Fruit fly (Drosophila melanogaster) S2 (cell line): Measurements from ENCODE around the gene CG15308.

Experiments
- CG8478 ChIP-seq: fragments of >200 bp; optimal IDR thresholded peaks from 2 replicates; lab custom pipeline; 2018
- CTCF ChIP-seq, 2 experiments: fragments of >200 bp; optimal IDR thresholded peaks; 2 replicates each; lab custom pipeline; 2018

The CG15308 gene

DNA sequence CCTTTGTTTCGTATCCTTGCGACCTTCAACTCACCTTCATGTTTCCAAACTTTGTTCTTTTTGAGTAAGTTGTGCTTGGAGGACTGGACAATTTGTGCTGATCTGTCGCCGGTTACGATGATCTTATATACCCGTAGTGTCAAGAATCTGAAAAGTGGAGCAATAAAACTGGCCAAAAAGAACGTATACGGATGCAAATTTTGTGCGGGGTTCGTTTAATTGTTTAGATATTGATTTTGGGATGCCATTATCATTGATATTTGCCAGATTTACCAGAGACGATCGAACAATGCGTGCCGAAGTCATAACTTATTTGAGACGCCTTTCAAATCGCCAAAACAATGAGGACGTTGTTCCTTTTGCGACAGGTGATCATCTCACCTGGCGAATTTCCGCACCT lies at the start of gene CG15308:
Gene CG15308 (minus strand): TSS at position 101 of the 400 bp plus-strand sequence.
- no peak for TF ChIP-seq CTCF (optimal IDR thresholded peaks at IDR 0.05; lab: Kevin White, UChicago)
- no peak for TF ChIP-seq CG8478 (lab: Kevin White, UChicago)

DNA sequence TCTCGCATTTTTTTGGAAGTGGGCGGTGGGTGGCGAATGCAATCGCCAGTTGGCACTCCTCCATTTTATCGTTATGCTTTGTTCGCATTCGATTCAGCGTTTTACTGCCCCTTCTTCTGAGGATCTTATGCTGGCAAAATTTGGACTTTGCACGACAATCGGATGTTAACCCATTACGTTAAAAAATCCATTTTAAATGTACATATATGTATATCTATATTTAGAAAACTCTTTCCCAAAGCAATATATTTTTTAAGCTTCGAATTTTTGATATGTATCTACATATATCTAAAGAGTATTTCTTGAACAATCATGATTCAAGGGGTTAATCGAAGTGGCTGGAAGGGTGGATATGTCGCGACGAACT lies 47.1 kb upstream of the CG15308 start:
- TF ChIP-seq CTCF (optimal IDR thresholded peaks at IDR 0.05; lab: Kevin White, UChicago) (no peak), CG8478 (lab: Kevin White, UChicago) (no peak)

dm6 chrX:10265213-10266017 lies 46.5 kb upstream of the CG15308 start, which contains the start of gene CG12643:
Gene CG12643, minus strand, starts transcription at chrX:10265263.
- no peak for TF ChIP-seq CTCF (optimal IDR thresholded peaks at IDR 0.05; lab: Kevin White, UChicago)
- no peak for TF ChIP-seq CG8478 (lab: Kevin White, UChicago)

- TF ChIP-seq CTCF (optimal IDR thresholded peaks at IDR 0.05; lab: Kevin White, UChicago) (no peak), CG8478 (lab: Kevin White, UChicago) (no peak)
Observed at dm6 chrX:10263957-10264248, 45.0 kb upstream of the CG15308 start.

DNA sequence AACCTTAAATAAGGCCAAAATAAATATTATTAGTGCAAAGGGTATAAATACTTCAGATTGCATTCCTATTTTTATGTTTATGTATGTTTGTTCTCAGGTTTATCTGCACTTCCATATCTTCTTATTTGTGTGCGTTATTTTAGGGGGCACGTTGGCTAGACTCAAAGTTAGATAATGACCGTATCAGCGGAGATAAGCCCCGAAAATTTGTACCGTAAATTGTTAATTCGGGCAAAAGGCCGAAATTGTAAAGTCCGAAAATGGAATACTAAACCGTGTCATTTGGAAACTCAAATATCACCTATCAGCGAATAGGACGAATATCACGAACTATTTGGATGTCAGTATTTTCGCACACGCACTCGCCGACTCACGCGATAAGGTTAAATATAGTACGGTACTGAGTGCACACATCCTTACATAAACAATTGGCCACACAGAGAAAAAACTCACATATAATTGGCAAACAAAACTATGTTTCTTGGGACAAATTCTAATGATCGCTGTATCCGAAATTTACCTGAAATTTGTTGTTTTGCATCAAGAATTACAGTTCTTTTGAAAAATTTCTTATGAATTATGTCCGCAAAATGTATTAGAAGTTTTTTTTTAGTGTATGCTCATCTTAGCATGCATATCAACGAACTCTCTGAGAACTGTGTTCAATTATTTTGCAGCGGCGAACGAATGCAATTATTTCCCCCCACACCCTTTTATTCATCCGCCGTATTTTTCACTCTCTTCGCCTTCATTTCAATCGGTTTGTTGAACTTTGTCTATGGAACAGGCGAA lies 44.4 kb upstream of the CG15308 start, which contains the start of gene Hk:
Gene Hk (minus strand): TSS at position 321 of the 792 bp plus-strand sequence.
- no peak for TF ChIP-seq CG8478 (lab: Kevin White, UChicago)
- no peak for TF ChIP-seq CTCF (optimal IDR thresholded peaks at IDR 0.05; lab: Kevin White, UChicago)

DNA sequence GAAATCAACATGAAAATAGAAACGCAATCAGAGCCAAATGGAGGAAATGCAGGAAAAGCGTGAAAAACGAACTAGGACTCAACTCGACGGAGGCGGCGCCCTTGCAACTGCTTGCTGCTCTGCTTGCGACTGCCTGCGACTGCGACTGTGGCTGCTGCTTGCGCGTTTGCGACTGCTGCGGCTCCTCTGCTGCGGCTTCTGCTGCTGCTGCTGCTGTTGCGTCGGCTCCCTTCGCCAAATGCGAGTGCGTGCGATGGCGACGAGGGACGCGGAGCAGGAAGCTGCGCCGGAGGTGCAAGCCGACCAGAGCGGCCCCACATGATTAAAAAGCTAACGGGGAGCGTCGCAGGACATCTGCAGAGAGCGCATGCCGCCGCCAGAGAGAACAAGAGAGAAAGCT lies 42.2 kb upstream of the CG15308 start:
- TF ChIP-seq CG8478 (lab: Kevin White, UChicago) (no peak), CTCF (optimal IDR thresholded peaks at IDR 0.05; lab: Kevin White, UChicago) (no peak)

DNA sequence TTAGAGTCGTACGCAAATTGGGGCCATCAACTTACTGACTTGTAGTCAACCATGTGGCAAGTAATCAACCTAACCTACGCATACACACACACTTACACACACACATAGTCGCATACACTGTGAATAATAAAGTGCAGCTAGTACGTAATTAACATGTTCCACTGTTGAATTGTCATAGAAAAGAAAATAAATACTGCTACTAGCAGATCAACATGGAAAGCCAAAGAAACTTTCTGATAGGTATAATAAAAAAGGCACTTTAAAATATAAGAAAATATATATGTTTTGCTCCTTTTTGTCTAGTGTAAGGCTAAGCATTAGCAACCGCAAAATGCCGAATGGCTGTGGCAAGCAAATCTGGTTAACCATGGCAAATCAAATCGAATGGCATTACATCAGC lies 40.6 kb upstream of the CG15308 start:
- TF ChIP-seq CTCF (optimal IDR thresholded peaks at IDR 0.05; lab: Kevin White, UChicago): no peak
- TF ChIP-seq CG8478 (lab: Kevin White, UChicago): no peak

DNA sequence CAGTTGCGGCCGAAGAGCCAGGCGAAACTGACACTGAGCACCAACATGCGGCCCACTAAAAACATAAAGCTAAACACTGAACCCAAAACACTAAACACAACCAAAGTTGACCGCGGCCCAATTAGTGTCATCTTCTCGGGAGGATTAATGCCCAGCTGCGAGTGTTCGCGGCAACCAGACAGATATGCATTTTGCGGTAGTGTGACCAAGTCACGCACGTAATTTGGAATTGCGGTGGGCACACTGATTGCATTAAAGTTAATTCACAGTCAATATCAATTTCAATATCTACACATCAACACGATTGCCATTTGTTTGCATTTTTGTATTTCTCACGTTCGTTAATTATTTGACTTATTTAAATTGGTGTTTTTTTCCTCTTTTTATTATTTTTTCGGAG lies 37.3 kb upstream of the CG15308 start:
- TF ChIP-seq CG8478 (lab: Kevin White, UChicago) (no peak), CTCF (optimal IDR thresholded peaks at IDR 0.05; lab: Kevin White, UChicago) (no peak)

DNA sequence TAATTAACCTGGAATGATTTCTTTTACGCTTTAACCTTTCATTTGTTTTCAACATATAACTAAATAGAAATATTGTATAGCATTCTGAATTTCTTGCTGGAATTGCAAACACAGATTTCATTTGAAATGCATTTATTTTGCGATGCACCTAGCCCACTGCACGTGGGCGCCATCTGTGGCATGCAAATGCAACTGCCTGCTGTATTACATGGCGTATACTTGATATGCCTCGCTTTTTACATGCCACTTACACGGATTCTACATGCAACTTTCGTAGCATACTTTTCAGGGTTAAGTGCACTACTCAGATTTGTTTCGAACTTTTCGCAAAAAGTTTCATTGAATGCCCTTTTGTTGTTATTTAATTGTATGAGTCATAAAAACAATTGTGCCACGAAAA lies 33.8 kb upstream of the CG15308 start:
- TF ChIP-seq CG8478 (lab: Kevin White, UChicago) (no peak), CTCF (optimal IDR thresholded peaks at IDR 0.05; lab: Kevin White, UChicago) (peak; percentile 66 to 71)

DNA sequence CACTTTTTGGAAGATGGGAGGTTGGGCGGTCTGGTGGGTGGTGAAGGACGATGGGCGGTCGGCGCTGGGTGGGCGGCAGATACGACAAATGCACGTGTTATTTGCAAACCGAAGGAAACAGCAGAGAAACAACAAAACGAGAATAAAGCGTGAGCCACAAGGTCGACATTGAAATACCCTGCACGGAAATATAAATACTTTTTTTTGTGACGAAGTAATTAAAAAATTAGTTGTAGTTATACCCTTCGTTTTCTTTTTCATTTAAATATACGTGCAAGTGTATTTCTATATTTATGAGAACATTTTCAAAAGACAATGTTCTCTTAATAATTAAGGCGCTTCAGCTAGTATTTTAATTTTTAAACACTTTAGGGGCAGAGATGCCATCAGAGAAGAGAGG lies 31.7 kb upstream of the CG15308 start:
- TF ChIP-seq CTCF (optimal IDR thresholded peaks at IDR 0.05; lab: Kevin White, UChicago): no peak
- TF ChIP-seq CG8478 (lab: Kevin White, UChicago): no peak

DNA sequence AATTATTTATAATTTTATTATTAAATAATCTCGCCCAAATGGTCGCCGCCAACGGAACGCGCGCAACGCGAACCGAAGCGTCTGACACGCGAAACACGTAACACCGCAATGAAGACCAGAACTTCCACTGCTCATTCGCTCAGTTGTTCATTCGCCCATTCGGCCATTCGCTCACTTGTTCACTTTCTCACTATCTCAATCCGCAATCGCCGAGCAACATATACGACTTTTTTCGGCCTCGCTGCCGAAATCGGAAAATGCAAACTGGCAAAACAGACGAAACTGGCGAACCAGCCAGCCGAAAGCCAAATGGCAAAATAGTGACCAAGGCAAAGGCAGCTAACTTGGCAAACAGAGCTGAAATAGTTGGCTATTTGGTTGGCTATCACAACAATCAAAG lies 31.1 kb upstream of the CG15308 start:
- TF ChIP-seq CTCF (optimal IDR thresholded peaks at IDR 0.05; lab: Kevin White, UChicago) (no peak), CG8478 (lab: Kevin White, UChicago) (no peak)

- TF ChIP-seq CTCF (optimal IDR thresholded peaks at IDR 0.05; lab: Kevin White, UChicago) (no peak), CG8478 (lab: Kevin White, UChicago) (no peak)
Observed at dm6 chrX:10247366-10247765, 28.4 kb upstream of the CG15308 start.

dm6 chrX:10244763-10245162 lies 25.8 kb upstream of the CG15308 start:
- TF ChIP-seq CG8478 (lab: Kevin White, UChicago) (no peak), CTCF (optimal IDR thresholded peaks at IDR 0.05; lab: Kevin White, UChicago) (no peak)

DNA sequence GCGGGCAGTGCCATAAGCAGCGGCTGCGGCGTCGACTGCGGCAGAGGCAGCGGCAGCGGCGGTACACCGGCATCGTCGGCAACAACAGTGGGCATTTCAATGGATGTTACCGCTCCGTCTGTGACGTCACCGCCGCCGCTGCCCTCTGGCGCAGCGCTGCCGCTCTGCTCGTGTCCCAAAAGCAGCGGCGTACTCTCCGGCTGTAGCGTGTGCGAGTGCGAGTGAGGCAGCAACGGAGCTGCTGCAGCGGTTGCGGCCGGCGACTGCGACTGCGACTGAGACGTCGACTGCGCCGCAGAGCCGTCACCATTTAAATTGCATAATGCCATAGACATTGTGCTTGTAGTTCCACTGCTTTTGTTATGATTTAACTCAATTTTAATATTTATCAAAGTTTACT lies 24.6 kb upstream of the CG15308 start:
- TF ChIP-seq CG8478 (lab: Kevin White, UChicago) (no peak), CTCF (optimal IDR thresholded peaks at IDR 0.05; lab: Kevin White, UChicago) (no peak)

dm6 chrX:10242883-10243282 lies 23.9 kb upstream of the CG15308 start:
- TF ChIP-seq CG8478 (lab: Kevin White, UChicago): no peak
- no peak for TF ChIP-seq CTCF (optimal IDR thresholded peaks at IDR 0.05; lab: Kevin White, UChicago)
